Fruit fly (Drosophila melanogaster): ENCODE measurements around the gene Ugt37A1.

Gene Ugt37A1

dm6 chr2L:20414750-20415211 lies 40.9 kb upstream of the Ugt37A1 start, which contains the start of gene CG10947 (continued):
- no peak for TF ChIP-seq CG13894 (tag; optimal IDR thresholded peaks at IDR 0.05)
- no peak for TF ChIP-seq Sry-β (GFP tag; optimal IDR thresholded peaks at IDR 0.05)
- TF ChIP-seq TFAM (GFP tag; optimal IDR thresholded peaks at IDR 0.05) = no peak
- peak; percentile 75 for TF ChIP-seq CG13287 (GFP tag; IDR thresholded peaks at IDR 0.05; ENCODE audit: partially characterized antibody)
- TF ChIP-seq Bteb2 (GFP tag; optimal IDR thresholded peaks at IDR 0.05) = peak; percentile 44
- no peak for TF ChIP-seq Ravus (GFP tag; IDR thresholded peaks at IDR 0.05)
- peak; percentile 60 for TF ChIP-seq CG15269 (tag; optimal IDR thresholded peaks at IDR 0.05)
- TF ChIP-seq da (GFP tag; optimal IDR thresholded peaks at IDR 0.05) = peak; percentile 69
- TF ChIP-seq vnd (GFP tag; IDR thresholded peaks at IDR 0.05; ENCODE audit: partially characterized antibody) = peak; percentile 51; the same call in 2 of the 3 replicates
- TF ChIP-seq ewg (GFP tag; optimal IDR thresholded peaks at IDR 0.05) = peak; percentile 63
- TF ChIP-seq cas (GFP tag; IDR thresholded peaks at IDR 0.05) = no peak
- no peak for TF ChIP-seq Gsc (GFP tag; IDR thresholded peaks at IDR 0.05)
- no peak for TF ChIP-seq CG6683 (GFP tag; optimal IDR thresholded peaks at IDR 0.05)
- peak; percentile 57 for TF ChIP-seq knrl (GFP tag; IDR thresholded peaks at IDR 0.05; ENCODE audit: partially characterized antibody)
- peak; percentile 65 for TF ChIP-seq Atf3 (GFP tag; optimal IDR thresholded peaks at IDR 0.05)
- peak; percentile 61 for TF ChIP-seq CG42726 (GFP tag; IDR thresholded peaks at IDR 0.05; ENCODE audit: partially characterized antibody)
- peak; percentile 86 for TF ChIP-seq CG11456 (GFP tag; IDR thresholded peaks at IDR 0.05)
- TF ChIP-seq CG1024 (GFP tag; IDR thresholded peaks at IDR 0.05) = no peak; the same call in 1 of the 2 replicates
- TF ChIP-seq ase (GFP tag; IDR thresholded peaks at IDR 0.05) = 0 out of 3 replicates have a peak, but pooled peaks have one; percentile 14
- no peak for TF ChIP-seq Hr39 (optimal IDR thresholded peaks at IDR 0.05)
- TF ChIP-seq CG4404 (GFP tag; IDR thresholded peaks at IDR 0.05) = no peak
- peak; percentile 20 for TF ChIP-seq CG18262 (tag; optimal IDR thresholded peaks at IDR 0.05)
- 0 out of 3 replicates have a peak, but pooled peaks have one; percentile 27 for TF ChIP-seq zen2 (GFP tag; IDR thresholded peaks at IDR 0.05; ENCODE audit: partially characterized antibody)
- TF ChIP-seq shn (GFP tag; optimal IDR thresholded peaks at IDR 0.05) = peak; percentile 72
- peak; percentile 92 for TF ChIP-seq Dp (GFP tag; optimal IDR thresholded peaks at IDR 0.05)
- TF ChIP-seq Doc3 (GFP tag; IDR thresholded peaks at IDR 0.05; ENCODE audit: partially characterized antibody) = 0 out of 3 replicates have a peak, but pooled peaks have one; percentile 18
- TF ChIP-seq CG34224 (GFP tag; IDR thresholded peaks at IDR 0.05; ENCODE audit: partially characterized antibody) = peak; percentile 60
- TF ChIP-seq wek (GFP tag; optimal IDR thresholded peaks at IDR 0.05) = peak; percentile 48
- peak; percentile 4 for TF ChIP-seq CG7271 (tag; optimal IDR thresholded peaks at IDR 0.05)
- no peak for TF ChIP-seq Hmx (GFP tag; optimal IDR thresholded peaks at IDR 0.05)
- TF ChIP-seq phol (tag; optimal IDR thresholded peaks at IDR 0.05) = peak; percentile 41
- TF ChIP-seq bigmax (GFP tag; optimal IDR thresholded peaks at IDR 0.05) = peak; percentile 10
- no peak for TF ChIP-seq corto (GFP tag; optimal IDR thresholded peaks at IDR 0.05)
- peak; percentile 69 for TF ChIP-seq HLH3B (GFP tag; IDR thresholded peaks at IDR 0.05)
- peak; percentile 38 for TF ChIP-seq Abd-B (GFP tag; optimal IDR thresholded peaks at IDR 0.05)
- no peak for TF ChIP-seq CG14050 (GFP tag; IDR thresholded peaks at IDR 0.05)
- peak; percentile 5 for TF ChIP-seq Nf-YB (GFP tag; optimal IDR thresholded peaks at IDR 0.05)
- peak; percentile 33 for TF ChIP-seq cato (GFP tag; optimal IDR thresholded peaks at IDR 0.05; ENCODE audit: borderline replicate concordance)
- no peak for TF ChIP-seq CG32767 (GFP tag; IDR thresholded peaks at IDR 0.05)
- no peak for TF ChIP-seq al (GFP tag; IDR thresholded peaks at IDR 0.05)
- no peak for TF ChIP-seq Lpt (GFP tag; optimal IDR thresholded peaks at IDR 0.05)
- TF ChIP-seq CG4360 (GFP tag; IDR thresholded peaks at IDR 0.05) = no peak
- peak; percentile 74 for TF ChIP-seq CG5245 (GFP tag; optimal IDR thresholded peaks at IDR 0.05)
- TF ChIP-seq peb (GFP tag; IDR thresholded peaks at IDR 0.05) = 0 out of 2 replicates have a peak, but pooled peaks have one; percentile 13
- TF ChIP-seq Vsx1 (GFP tag; optimal IDR thresholded peaks at IDR 0.05) = peak; percentile 63
- TF ChIP-seq oc (tag; optimal IDR thresholded peaks at IDR 0.05) = no peak
- peak; percentile 61 for TF ChIP-seq CHES-1-like (GFP tag; optimal IDR thresholded peaks at IDR 0.05)
- peak; percentile 48 for TF ChIP-seq emc (GFP tag; optimal IDR thresholded peaks at IDR 0.05)
- TF ChIP-seq CG15073 (GFP tag; optimal IDR thresholded peaks at IDR 0.05) = no peak
- peak; percentile 57 for TF ChIP-seq ind (GFP tag; optimal IDR thresholded peaks at IDR 0.05)

Data from whole organism, embryonic.